Worm (Caenorhabditis elegans): ENCODE data around the gene pfas-1.

DNA sequence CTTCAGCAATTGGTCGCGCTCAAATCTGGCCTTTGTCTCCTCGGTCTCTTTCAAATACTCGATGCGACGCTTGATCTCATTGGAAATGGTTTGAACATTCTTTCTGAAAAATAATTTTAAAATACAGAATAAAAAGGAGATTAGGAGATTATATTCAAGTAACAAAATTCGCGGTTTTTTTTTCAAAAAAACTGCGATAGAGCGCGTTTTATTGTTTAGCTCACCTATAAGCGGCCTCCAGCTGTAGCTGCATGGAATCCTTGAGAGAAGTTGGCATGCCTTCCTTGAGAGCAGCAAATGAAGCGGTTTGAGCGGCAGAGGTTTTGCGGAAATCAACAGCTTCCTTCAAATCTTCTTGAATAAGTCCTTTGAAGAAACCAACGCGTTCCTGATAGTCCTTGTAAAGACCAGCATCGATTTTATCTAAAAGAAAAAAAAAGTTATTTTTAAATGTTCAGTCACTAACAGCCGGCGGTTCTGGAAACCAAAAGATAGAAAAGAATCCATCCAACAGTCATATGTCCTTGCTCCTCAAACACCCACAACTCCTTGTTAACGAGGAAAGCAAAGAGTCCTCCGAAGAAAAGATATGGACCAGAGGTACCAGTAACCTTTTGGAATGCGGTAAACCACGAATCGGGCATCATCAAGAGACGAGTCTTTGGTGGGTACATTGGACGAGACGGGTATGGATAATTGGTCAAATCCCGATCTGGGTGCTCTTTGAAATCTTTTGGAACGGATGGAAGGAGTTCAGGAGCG lies 48.2 kb downstream of the pfas-1 start:
- no peak for TF ChIP-seq jun-1 (tag; optimal IDR thresholded peaks at IDR 0.05)
- no peak for TF ChIP-seq ceh-16 (tag; optimal IDR thresholded peaks at IDR 0.05)
- no peak for TF ChIP-seq nfya-1 (tag; optimal IDR thresholded peaks at IDR 0.05; ENCODE audit: insufficient read depth)
- TF ChIP-seq skn-1 (tag; optimal IDR thresholded peaks at IDR 0.05) = no peak
- TF ChIP-seq ceh-28 (tag; optimal IDR thresholded peaks at IDR 0.05) = no peak
- TF ChIP-seq elt-3 (tag; optimal IDR thresholded peaks at IDR 0.05) = no peak
- TF ChIP-seq ceh-9 (tag; optimal IDR thresholded peaks at IDR 0.05) = no peak
- TF ChIP-seq snpc-4 (tag; optimal IDR thresholded peaks at IDR 0.05) = no peak
- no peak for TF ChIP-seq nhr-76 (tag; optimal IDR thresholded peaks at IDR 0.05)
- no peak for TF ChIP-seq elt-1 (tag; optimal IDR thresholded peaks at IDR 0.05)
